Worm (Caenorhabditis elegans) whole organism, midembryonic: ENCODE data around the gene C49C3.20.
"Not testable (repeated sequence)": the region's sequence is repeated elsewhere in the genome, so short reads cannot be mapped to it uniquely, and the experiment has no call there.

Experiments used
- T22C8.4 ChIP-seq: fragments of 200-800 bp; sonication (Bioruptor generic); IDR thresholded peaks from 2 replicates; pipeline ENCODE4 v1.3.6; 2022; ENCODE audit warnings: missing genetic modification characterization, missing compliant biosample characterization
- cog-1 ChIP-seq: sonication (generic microtip); optimal IDR thresholded peaks from 2 replicates; lab custom pipeline; 2016; ENCODE audit warnings: missing genetic modification characterization, missing compliant biosample characterization
- flt-1 ChIP-seq: fragments of 200-800 bp; sonication (Bioruptor generic); IDR thresholded peaks from 2 replicates; pipeline ENCODE4 v1.3.6; 2022; ENCODE audit warnings: missing genetic modification characterization, missing compliant biosample characterization
- klf-2 ChIP-seq: fragments of 200-800 bp; sonication (Bioruptor generic); conservative IDR thresholded peaks from 2 replicates; pipeline ENCODE4 v1.3.6; 2022; ENCODE audit warnings: missing genetic modification reagents, missing genetic modification characterization, missing compliant biosample characterization
- med-1 ChIP-seq: sonication (generic microtip); optimal IDR thresholded peaks from 2 replicates; lab custom pipeline; 2017; ENCODE audit warnings: missing genetic modification characterization, mild to moderate bottlenecking, missing compliant biosample characterization, antibody characterized with exemption, missing genetic modification reagents; ENCODE audit not compliant: insufficient read depth
- ref-1 ChIP-seq: fragments of 200-800 bp; sonication (Bioruptor generic); conservative IDR thresholded peaks from 2 replicates; pipeline ENCODE4 v1.3.6; 2022; ENCODE audit warnings: missing genetic modification reagents, missing genetic modification characterization, missing compliant biosample characterization
- tab-1 ChIP-seq: fragments of 200-800 bp; sonication (Bioruptor generic); IDR thresholded peaks from 2 replicates; pipeline ENCODE4 v1.3.6; 2022; ENCODE audit warnings: missing genetic modification characterization, missing compliant biosample characterization
- ztf-23 ChIP-seq: fragments of 200-800 bp; sonication (Bioruptor generic); IDR thresholded peaks from 2 replicates; pipeline ENCODE4 v1.3.6; 2022; ENCODE audit warnings: missing genetic modification reagents, missing genetic modification characterization, missing compliant biosample characterization
- ztf-29 ChIP-seq: fragments of 200-800 bp; sonication (Bioruptor generic); IDR thresholded peaks from 2 replicates; pipeline ENCODE4 v1.3.6; 2022; ENCODE audit warnings: missing genetic modification reagents, missing genetic modification characterization, missing compliant biosample characterization

Gene C49C3.20

DNA sequence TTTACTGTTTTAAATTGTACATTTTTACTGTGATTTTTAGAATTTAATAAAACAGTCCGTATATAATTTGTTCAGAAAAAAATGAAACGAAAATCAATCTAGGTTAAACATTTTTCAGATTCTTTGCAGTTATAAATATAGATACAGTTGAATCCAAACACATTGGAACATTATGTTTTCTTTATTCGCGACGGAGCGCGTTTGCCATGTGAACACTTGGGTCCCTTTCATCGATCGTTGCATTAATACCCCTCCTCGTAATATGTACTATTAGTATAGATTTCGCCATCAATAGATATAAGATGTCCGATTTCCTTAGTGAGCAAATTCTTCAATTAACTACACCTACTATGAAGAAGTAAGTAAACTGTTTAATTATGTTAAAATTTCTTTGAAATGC lies 18.7 kb upstream of the C49C3.20 start, which contains the start of gene C49C3.8:
Gene C49C3.8, plus strand, starts transcription at position 173 of the 400 bp plus-strand sequence.
- TF ChIP-seq cog-1 (tag; lab: Kevin White, UChicago) = no peak
- no peak for TF ChIP-seq ztf-29
- no peak for TF ChIP-seq ref-1 (GFP tag; lab: Robert Waterston, UW)
- TF ChIP-seq ztf-23 (GFP tag; lab: Robert Waterston, UW) = no peak
- TF ChIP-seq flt-1 (GFP tag; lab: Robert Waterston, UW) = no peak
- no peak for TF ChIP-seq tab-1
- no peak for TF ChIP-seq T22C8.4 (GFP tag; lab: Robert Waterston, UW)
- TF ChIP-seq klf-2 (GFP tag; lab: Robert Waterston, UW) = no peak
- no peak for TF ChIP-seq med-1 (GFP tag; lab: Kevin White, UChicago)

DNA sequence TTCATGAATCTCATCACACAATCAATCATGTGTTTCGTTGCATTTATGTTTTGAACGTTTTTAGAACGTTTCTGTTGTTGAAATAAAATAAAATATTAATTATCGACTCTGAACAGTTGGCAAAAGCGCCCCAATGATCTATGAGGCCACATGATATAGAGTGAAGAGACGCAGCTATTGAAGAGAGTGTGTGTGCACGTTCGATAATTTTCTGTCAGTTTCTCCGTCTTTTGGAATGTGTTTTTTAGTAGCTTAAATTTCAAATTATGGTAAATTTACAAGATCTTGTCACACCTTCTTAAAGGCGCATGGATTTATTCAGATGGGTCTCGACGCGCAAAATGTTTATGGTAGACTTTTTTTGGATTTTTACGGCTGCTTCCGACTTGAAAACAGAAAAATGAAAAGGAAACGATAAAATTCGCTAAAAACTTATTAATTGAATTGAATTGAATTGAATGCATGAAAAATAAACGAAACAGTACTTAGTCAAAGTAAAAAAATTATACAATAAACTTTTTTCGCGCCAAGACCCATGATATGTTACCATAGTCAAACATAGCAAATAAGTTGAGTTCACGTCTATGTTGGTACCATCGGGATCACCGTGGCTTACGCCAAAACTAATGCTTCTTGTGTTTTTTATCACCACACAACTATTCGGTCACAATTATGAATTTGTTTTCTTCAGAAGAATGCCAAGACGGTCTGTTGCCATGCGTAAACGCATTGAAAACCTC lies 17.4 kb upstream of the C49C3.20 start, which contains the start of gene C49C3.15:
Gene C49C3.15, plus strand, starts transcription at position 690 of the 740 bp plus-strand sequence.
- TF ChIP-seq cog-1 (tag; lab: Kevin White, UChicago) (no peak), tab-1 (no peak), flt-1 (GFP tag; lab: Robert Waterston, UW) (no peak), ztf-23 (GFP tag; lab: Robert Waterston, UW) (no peak), ztf-29 (no peak)

DNA sequence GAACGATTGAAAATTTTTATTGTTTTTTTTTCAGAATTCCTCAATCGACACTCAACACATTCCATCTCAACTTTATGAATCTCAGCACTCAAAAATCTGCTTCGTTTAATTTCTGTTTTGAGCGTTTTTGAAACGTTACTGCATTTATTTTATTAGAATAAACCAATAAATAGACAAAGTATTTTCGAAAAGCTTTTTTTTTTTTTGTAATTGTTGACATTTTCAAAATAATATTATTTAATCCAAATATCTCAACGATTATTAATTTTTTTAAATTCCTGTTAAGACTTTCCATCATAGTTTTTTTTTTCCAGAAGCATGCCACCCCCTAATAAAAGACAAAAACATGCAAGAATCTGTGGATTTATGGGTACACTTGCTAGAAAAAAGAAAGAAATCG lies 16.0 kb upstream of the C49C3.20 start, which contains the start of gene C49C3.7:
Gene C49C3.7, plus strand, starts transcription at position 301 of the 400 bp plus-strand sequence.
- TF ChIP-seq med-1 (GFP tag; lab: Kevin White, UChicago) (no peak), T22C8.4 (GFP tag; lab: Robert Waterston, UW) (no peak), ref-1 (GFP tag; lab: Robert Waterston, UW) (no peak), tab-1 (no peak)

DNA sequence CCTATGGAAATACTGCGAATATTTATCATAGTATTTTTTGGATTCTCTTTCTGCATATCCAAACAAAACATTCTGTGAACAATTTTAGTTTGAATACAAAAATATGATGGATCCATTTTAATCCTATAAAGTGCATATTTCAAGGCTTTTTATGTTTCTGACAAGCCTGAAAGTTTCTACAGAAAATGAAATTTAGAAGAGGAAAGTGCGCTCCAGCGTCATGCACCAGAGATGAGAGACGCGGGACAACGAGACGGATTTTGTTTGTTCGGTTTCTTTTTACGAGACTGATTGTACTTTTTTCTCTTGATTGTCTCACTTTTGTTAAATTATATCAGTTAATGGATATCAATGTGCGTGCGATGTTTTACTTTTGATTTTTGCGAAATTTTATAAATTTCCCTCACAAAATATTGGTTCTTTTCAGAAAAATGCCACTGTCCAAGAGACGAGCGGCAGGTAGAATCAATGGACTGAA lies 14.8 kb upstream of the C49C3.20 start, which contains the start of gene C49C3.6:
Gene C49C3.6, plus strand, starts transcription at position 428 of the 478 bp plus-strand sequence.
- TF ChIP-seq klf-2 (GFP tag; lab: Robert Waterston, UW) (no peak), ztf-23 (GFP tag; lab: Robert Waterston, UW) (no peak), flt-1 (GFP tag; lab: Robert Waterston, UW) (no peak), T22C8.4 (GFP tag; lab: Robert Waterston, UW) (no peak), ref-1 (GFP tag; lab: Robert Waterston, UW) (no peak)

DNA sequence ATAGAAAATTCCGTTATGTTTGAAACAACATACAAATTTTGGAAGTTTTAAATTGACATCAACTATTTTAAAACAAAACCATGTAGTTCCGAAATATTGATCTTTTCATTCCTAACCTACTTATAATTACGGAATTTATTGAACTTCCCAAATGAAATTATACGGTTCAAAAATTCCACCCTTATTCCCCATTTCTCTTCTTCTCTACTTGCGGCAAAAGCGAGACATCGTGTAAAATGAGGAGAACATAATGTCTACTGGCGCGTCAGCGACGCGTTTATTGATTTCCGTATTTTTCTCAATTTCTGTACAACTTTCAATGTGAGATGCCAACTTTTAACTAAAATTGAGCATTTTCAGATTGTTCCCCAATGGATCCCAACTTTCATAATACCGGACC lies 12.5 kb upstream of the C49C3.20 start, which contains the start of gene ceh-88:
Gene ceh-88, plus strand, starts transcription at position 355 of the 400 bp plus-strand sequence.
- TF ChIP-seq cog-1 (tag; lab: Kevin White, UChicago) = no peak

DNA sequence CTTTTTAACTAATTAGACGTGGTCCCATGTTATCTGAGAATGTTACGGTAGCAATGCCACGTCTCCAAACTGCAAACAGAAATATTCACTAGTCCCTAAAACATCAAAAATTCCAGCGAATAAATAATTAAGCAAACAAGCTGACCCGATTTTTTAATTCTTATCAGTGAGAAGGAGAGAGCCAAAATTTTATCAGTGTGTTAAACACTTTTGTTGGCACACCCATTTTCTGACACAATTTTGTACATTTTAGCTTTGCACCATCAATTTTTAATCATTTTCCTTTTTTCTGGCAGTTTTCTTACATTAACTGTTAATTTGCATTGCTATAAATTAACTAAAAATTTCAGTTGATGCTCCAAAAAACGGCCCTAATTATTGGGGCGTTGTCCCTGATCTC lies 4.1 kb upstream of the C49C3.20 start, which contains the start of gene C49C3.4:
Gene C49C3.4, plus strand, starts transcription at position 351 of the 400 bp plus-strand sequence.
- TF ChIP-seq ztf-29 (no peak), klf-2 (GFP tag; lab: Robert Waterston, UW) (no peak), flt-1 (GFP tag; lab: Robert Waterston, UW) (no peak), ref-1 (GFP tag; lab: Robert Waterston, UW) (no peak), T22C8.4 (GFP tag; lab: Robert Waterston, UW) (no peak), med-1 (GFP tag; lab: Kevin White, UChicago) (no peak), ztf-23 (GFP tag; lab: Robert Waterston, UW) (no peak), cog-1 (tag; lab: Kevin White, UChicago) (no peak), tab-1 (no peak)

DNA sequence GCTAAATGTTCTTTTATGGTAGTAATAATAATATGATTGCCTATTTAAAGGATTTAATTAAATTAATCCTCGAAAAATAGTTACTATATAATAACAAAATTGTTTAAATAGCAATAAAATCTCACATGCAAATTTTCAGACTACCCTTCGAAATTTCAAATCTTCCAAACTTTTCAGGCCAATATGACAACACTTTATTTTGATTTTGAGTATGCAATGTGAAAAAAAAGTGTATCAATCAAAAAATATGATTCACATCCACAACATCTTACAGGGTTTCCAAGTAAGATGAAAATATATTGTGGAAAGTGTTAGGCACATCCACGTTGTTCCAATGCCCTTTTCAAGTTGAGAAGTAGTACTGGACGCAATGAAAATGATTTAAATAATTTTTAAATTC lies 4.5 kb downstream of the C49C3.20 start, which contains the start of gene snf-9:
Gene snf-9, plus strand, starts transcription at position 301 of the 400 bp plus-strand sequence.
- no peak for TF ChIP-seq klf-2 (GFP tag; lab: Robert Waterston, UW)
- TF ChIP-seq ztf-29 = no peak
- TF ChIP-seq flt-1 (GFP tag; lab: Robert Waterston, UW) = no peak
- TF ChIP-seq ztf-23 (GFP tag; lab: Robert Waterston, UW) = no peak
- no peak for TF ChIP-seq med-1 (GFP tag; lab: Kevin White, UChicago)
- no peak for TF ChIP-seq T22C8.4 (GFP tag; lab: Robert Waterston, UW)
- no peak for TF ChIP-seq tab-1
- TF ChIP-seq cog-1 (tag; lab: Kevin White, UChicago) = no peak
- no peak for TF ChIP-seq ref-1 (GFP tag; lab: Robert Waterston, UW)

DNA sequence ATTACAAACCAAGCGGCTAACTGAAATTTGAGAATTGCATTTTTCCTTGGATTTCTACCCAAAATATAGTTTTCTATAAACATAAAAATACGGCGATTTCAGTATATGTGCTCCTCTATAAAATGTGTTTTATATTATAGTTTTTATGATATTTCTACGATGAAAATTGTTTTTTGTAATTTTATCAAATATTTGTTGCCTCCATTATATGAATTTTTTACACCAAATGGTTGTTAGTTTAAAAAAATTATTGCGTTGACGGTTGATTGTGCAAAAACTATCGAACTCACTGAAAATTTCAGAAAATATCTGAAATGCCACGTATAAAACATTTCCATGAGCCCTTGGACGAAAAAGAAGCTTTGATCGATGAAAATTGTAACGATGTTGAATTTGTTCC lies 8.1 kb downstream of the C49C3.20 start, which contains the start of gene T28F3.9:
Gene T28F3.9, plus strand, starts transcription at position 301 of the 400 bp plus-strand sequence.
- TF ChIP-seq flt-1 (GFP tag; lab: Robert Waterston, UW) (no peak), med-1 (GFP tag; lab: Kevin White, UChicago) (no peak), T22C8.4 (GFP tag; lab: Robert Waterston, UW) (no peak), cog-1 (tag; lab: Kevin White, UChicago) (no peak), klf-2 (GFP tag; lab: Robert Waterston, UW) (no peak), ztf-29 (no peak), ztf-23 (GFP tag; lab: Robert Waterston, UW) (no peak), tab-1 (no peak), ref-1 (GFP tag; lab: Robert Waterston, UW) (no peak)

DNA sequence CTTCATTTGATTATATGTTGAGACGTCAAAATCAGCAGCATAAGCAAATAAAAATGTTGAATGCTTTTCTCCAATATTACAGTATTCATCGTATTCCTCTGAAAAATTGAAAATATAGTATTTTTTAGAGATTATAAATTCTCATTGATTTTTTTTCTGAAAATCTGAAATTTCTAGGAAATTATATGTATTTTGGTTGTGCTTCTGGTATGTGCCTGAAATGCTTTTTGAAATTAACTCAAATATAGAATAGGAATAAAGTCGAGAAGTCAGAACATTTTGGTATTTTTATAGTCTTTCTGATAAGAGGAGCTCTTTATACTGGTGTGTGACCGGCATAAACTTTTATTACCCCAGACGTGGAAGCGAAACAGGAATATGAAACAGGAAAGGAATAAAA lies 9.1 kb downstream of the C49C3.20 start, which contains the start of gene T28F3.8:
Gene T28F3.8, minus strand, starts transcription at position 101 of the 400 bp plus-strand sequence.
- TF ChIP-seq tab-1; T22C8.4 (GFP tag; lab: Robert Waterston, UW); ztf-23 (GFP tag; lab: Robert Waterston, UW): not testable (repeated sequence)
